Worm (Caenorhabditis elegans) whole organism, L1 larva: ENCODE data around the gene T22D1.3.
A peak's percentile ranks its signal among the peaks of the same experiment; 100 is the strongest.

Experiments
- C16A3.4 ChIP-seq: fragments of 150-350 bp; optimal IDR thresholded peaks from 2 replicates; lab custom pipeline; 2014; ENCODE audit warnings: missing biosample characterization, missing genetic modification characterization
- C34B4.2 ChIP-seq: sonication (generic microtip); optimal IDR thresholded peaks from 2 replicates; lab custom pipeline; 2017; ENCODE audit warnings: mild to moderate bottlenecking, missing genetic modification characterization, missing compliant biosample characterization
- aha-1 ChIP-seq: fragments of 150-350 bp; optimal IDR thresholded peaks from 2 replicates; lab custom pipeline; 2014; ENCODE audit warnings: missing biosample characterization, missing genetic modification characterization
- ceh-8 ChIP-seq: fragments of 200-800 bp; sonication (Bioruptor generic); optimal IDR thresholded peaks from 2 replicates; lab custom pipeline; 2018; ENCODE audit warnings: mild to moderate bottlenecking, missing genetic modification characterization, moderate library complexity, missing compliant biosample characterization
- ceh-82 ChIP-seq, 3 experiments: fragments of 150-350 bp in 1 of 3; sonication (generic microtip) in 2 of 3; optimal IDR thresholded peaks; 2 replicates each; lab custom pipeline; 2014 to 2017; ENCODE audit warnings: missing biosample characterization in 3 of 3, missing genetic modification characterization in 3 of 3
- ces-1 ChIP-seq: fragments of 150-350 bp; optimal IDR thresholded peaks from 2 replicates; lab custom pipeline; 2014; ENCODE audit warnings: missing biosample characterization, missing genetic modification reagents, missing genetic modification characterization
- dsc-1 ChIP-seq: sonication (generic microtip); optimal IDR thresholded peaks from 2 replicates; lab custom pipeline; 2016; ENCODE audit warnings: mild to moderate bottlenecking, missing genetic modification characterization, missing compliant biosample characterization
- efl-1 ChIP-seq, 4 experiments: fragments of 150-350 bp; optimal IDR thresholded peaks in 3 of 4; peaks in 1 of 4; 1 replicate in 1 of 4; 2 replicates in 3 of 4; lab custom pipeline; 2014; ENCODE audit warnings: missing biosample characterization in 2 of 4, missing genetic modification characterization in 2 of 4, missing genetic modification reagents in 2 of 4
- ets-5 ChIP-seq: fragments of 200-800 bp; sonication (Bioruptor generic); IDR thresholded peaks from 2 replicates; pipeline ENCODE4 v1.3.6; 2022; ENCODE audit warnings: missing genetic modification characterization, missing compliant biosample characterization
- fkh-10 ChIP-seq: sonication (generic microtip); optimal IDR thresholded peaks from 2 replicates; lab custom pipeline; 2017; ENCODE audit warnings: missing biosample characterization, missing genetic modification reagents, missing genetic modification characterization
- fkh-8 ChIP-seq: sonication (generic microtip); optimal IDR thresholded peaks from 2 replicates; lab custom pipeline; 2016; ENCODE audit warnings: mild to moderate bottlenecking, missing genetic modification characterization, missing compliant biosample characterization
- lin-13 ChIP-seq: fragments of 150-350 bp; optimal IDR thresholded peaks from 2 replicates; lab custom pipeline; 2014; ENCODE audit warnings: missing biosample characterization, missing genetic modification reagents, missing genetic modification characterization
- lin-14 ChIP-seq: fragments of 200-800 bp; sonication (Bioruptor generic); optimal IDR thresholded peaks from 2 replicates; lab custom pipeline; 2018; ENCODE audit warnings: mild to moderate bottlenecking, missing genetic modification characterization, moderate library complexity, missing compliant biosample characterization
- lsy-2 ChIP-seq, 2 experiments: fragments of 150-350 bp; optimal IDR thresholded peaks; 2 replicates each; lab custom pipeline; 2014; ENCODE audit warnings: missing biosample characterization in 2 of 2, missing genetic modification characterization in 2 of 2
- mab-9 ChIP-seq: fragments of 200-800 bp; sonication (Bioruptor generic); IDR thresholded peaks from 2 replicates; pipeline ENCODE4 v1.3.6; 2022; ENCODE audit warnings: missing genetic modification reagents, missing genetic modification characterization, missing compliant biosample characterization
- mep-1 ChIP-seq: fragments of 150-350 bp; optimal IDR thresholded peaks from 2 replicates; lab custom pipeline; 2014; ENCODE audit warnings: missing biosample characterization, missing genetic modification characterization
- nhr-19 ChIP-seq: fragments of 200-800 bp; sonication (Bioruptor generic); conservative IDR thresholded peaks from 2 replicates; pipeline ENCODE4 v1.3.6; 2022; ENCODE audit warnings: missing genetic modification characterization, missing compliant biosample characterization
- nhr-237 ChIP-seq: fragments of 150-350 bp; optimal IDR thresholded peaks from 2 replicates; lab custom pipeline; 2014; ENCODE audit warnings: missing biosample characterization, missing genetic modification characterization
- nhr-47 ChIP-seq: sonication (generic microtip); optimal IDR thresholded peaks from 2 replicates; lab custom pipeline; 2016; ENCODE audit warnings: mild to moderate bottlenecking, missing genetic modification characterization, moderate library complexity, missing compliant biosample characterization
- nhr-71 ChIP-seq: sonication (generic microtip); optimal IDR thresholded peaks from 2 replicates; lab custom pipeline; 2016; ENCODE audit warnings: mild to moderate bottlenecking, missing genetic modification characterization, moderate library complexity, missing compliant biosample characterization
- nhr-90 ChIP-seq: sonication (generic microtip); optimal IDR thresholded peaks from 2 replicates; lab custom pipeline; 2016; ENCODE audit warnings: mild to moderate bottlenecking, missing genetic modification characterization, missing compliant biosample characterization; ENCODE audit not compliant: poor library complexity
- pag-3 ChIP-seq: sonication (generic microtip); optimal IDR thresholded peaks from 2 replicates; lab custom pipeline; 2017; ENCODE audit warnings: missing genetic modification characterization, mild to moderate bottlenecking, missing compliant biosample characterization, antibody characterized with exemption, borderline replicate concordance; ENCODE audit not compliant: insufficient read depth
- snu-23 ChIP-seq: sonication (generic microtip); optimal IDR thresholded peaks from 2 replicates; lab custom pipeline; 2016; ENCODE audit warnings: missing genetic modification characterization, missing compliant biosample characterization
- sox-4 ChIP-seq: sonication (generic microtip); optimal IDR thresholded peaks from 2 replicates; lab custom pipeline; 2016; ENCODE audit warnings: missing genetic modification characterization, missing compliant biosample characterization
- sptf-1 ChIP-seq: fragments of 150-350 bp; optimal IDR thresholded peaks from 2 replicates; lab custom pipeline; 2014; ENCODE audit warnings: missing biosample characterization, missing genetic modification characterization
- swsn-7 ChIP-seq: sonication (generic microtip); optimal IDR thresholded peaks from 2 replicates; lab custom pipeline; 2016; ENCODE audit warnings: missing genetic modification characterization, missing compliant biosample characterization
- tbx-2 ChIP-seq: sonication (generic microtip); optimal IDR thresholded peaks from 2 replicates; lab custom pipeline; 2016; ENCODE audit warnings: missing genetic modification characterization, missing compliant biosample characterization
- unc-130 ChIP-seq: fragments of 150-350 bp; optimal IDR thresholded peaks from 2 replicates; lab custom pipeline; 2017; ENCODE audit warnings: missing biosample characterization, missing genetic modification characterization, inconsistent platforms
- unc-30 ChIP-seq: sonication (generic microtip); optimal IDR thresholded peaks from 2 replicates; lab custom pipeline; 2017; ENCODE audit warnings: missing biosample characterization, missing genetic modification characterization
- unc-86 ChIP-seq: sonication (generic microtip); optimal IDR thresholded peaks from 2 replicates; lab custom pipeline; 2016; ENCODE audit warnings: missing genetic modification characterization, missing compliant biosample characterization
- xbp-1 ChIP-seq: sonication (generic microtip); optimal IDR thresholded peaks from 2 replicates; lab custom pipeline; 2016; ENCODE audit warnings: missing genetic modification characterization, missing compliant biosample characterization
- zag-1 ChIP-seq: fragments of 150-350 bp; optimal IDR thresholded peaks from 2 replicates; lab custom pipeline; 2014; ENCODE audit warnings: missing biosample characterization, missing genetic modification characterization
- zip-4 ChIP-seq: fragments of 200-800 bp; sonication (Bioruptor generic); optimal IDR thresholded peaks from 2 replicates; lab custom pipeline; 2018; ENCODE audit warnings: mild to moderate bottlenecking, missing genetic modification characterization, moderate library complexity, missing compliant biosample characterization
- ztf-11 ChIP-seq, 2 experiments: sonication (generic microtip); optimal IDR thresholded peaks; 2 replicates each; lab custom pipeline; 2016 to 2017; ENCODE audit warnings: missing genetic modification characterization in 2 of 2, missing biosample characterization in 1 of 2, missing compliant biosample characterization in 1 of 2

The T22D1.3 gene

DNA sequence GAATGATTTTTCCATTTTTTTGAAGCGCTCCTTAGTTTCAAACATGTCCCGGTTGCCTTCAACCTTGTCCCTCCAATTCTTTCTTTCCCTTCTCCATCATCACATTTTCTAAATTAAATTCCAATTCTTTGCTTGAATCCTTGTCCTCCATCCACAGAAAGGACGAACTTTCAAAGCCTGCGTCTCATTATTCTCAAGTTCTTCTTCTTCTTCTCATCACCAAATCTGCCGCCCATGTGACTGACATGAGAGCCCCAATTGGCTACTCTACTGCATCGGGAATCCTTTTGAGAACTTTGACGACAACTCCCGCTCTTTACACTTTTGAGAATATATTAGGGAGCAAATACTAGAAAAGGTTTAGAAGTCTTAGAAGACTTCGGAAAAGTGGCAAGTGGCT lies 43.3 kb downstream of the T22D1.3 start:
- peak; percentile 46 for TF ChIP-seq ces-1 (GFP tag; lab: Kevin White, UChicago)
- TF ChIP-seq swsn-7, result peak; percentile 10
- no peak for TF ChIP-seq efl-1 (optimal IDR thresholded peaks at IDR 0.05; lab: Kevin White, UChicago)
- no peak for TF ChIP-seq efl-1 (GFP tag; optimal IDR thresholded peaks at IDR 0.05 in 1 of 2; lab: Kevin White, UChicago)
- TF ChIP-seq ceh-8 (GFP tag; lab: Kevin White, UChicago), result no peak
- TF ChIP-seq zip-4 (GFP tag; lab: Kevin White, UChicago), result no peak
- peak; percentile 8 for TF ChIP-seq mep-1
- peak; percentile 56 for TF ChIP-seq unc-86 (tag; lab: Kevin White, UChicago)
- TF ChIP-seq fkh-8, result peak; percentile 20
- peak; percentile 39 for TF ChIP-seq nhr-71 (tag; lab: Kevin White, UChicago)
- peak; percentile 19 for TF ChIP-seq nhr-47 (tag; lab: Kevin White, UChicago)
- TF ChIP-seq tbx-2 (tag; lab: Kevin White, UChicago), result peak; percentile 15
- TF ChIP-seq xbp-1, result no peak
- peak; percentile 23 for TF ChIP-seq dsc-1 (tag; lab: Kevin White, UChicago)
- TF ChIP-seq nhr-19 (GFP tag; lab: Robert Waterston, UW), result no peak
- TF ChIP-seq lin-14 (GFP tag; lab: Kevin White, UChicago), result peak; percentile 85
- peak in 1 of 2 experiments; percentile 29 for TF ChIP-seq lsy-2 (tag; optimal IDR thresholded peaks at IDR 0.05; lab: Kevin White, UChicago)
- no peak for TF ChIP-seq aha-1 (tag; lab: Kevin White, UChicago)
- TF ChIP-seq fkh-10 (GFP tag; lab: Kevin White, UChicago), result peak; percentile 76

DNA sequence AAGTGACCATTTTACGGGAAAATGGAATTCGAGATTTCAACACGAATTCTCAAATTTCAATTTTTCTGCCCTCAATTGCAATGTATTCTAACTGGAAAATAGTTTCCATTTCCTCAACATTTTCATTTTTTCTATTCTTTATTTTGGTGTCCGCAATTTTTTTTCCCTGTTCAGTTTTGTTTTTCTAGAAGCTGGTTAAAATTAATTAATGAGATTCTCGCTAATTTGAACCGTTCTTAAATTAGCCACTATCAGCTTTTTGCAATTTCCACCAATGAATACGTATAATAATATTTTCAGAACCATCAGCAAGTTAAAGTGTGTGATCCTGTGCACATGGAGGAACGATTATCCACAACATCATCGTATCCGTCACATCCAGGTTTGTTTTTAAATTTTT lies 44.0 kb downstream of the T22D1.3 start, which contains the start of gene jnk-1:
TSS of gene jnk-1 (plus strand) at position 301 of the 400 bp plus-strand sequence.
- no peak for TF ChIP-seq tbx-2 (tag; lab: Kevin White, UChicago)
- TF ChIP-seq C34B4.2 (tag; lab: Kevin White, UChicago), result no peak
- TF ChIP-seq zag-1, result no peak
- no peak for TF ChIP-seq ztf-11 (tag; optimal IDR thresholded peaks at IDR 0.05; lab: Kevin White, UChicago)
- no peak for TF ChIP-seq unc-130 (tag; lab: Kevin White, UChicago)
- no peak for TF ChIP-seq aha-1 (tag; lab: Kevin White, UChicago)
- TF ChIP-seq nhr-90 (tag; lab: Kevin White, UChicago), result no peak
- no peak for TF ChIP-seq sptf-1
- TF ChIP-seq unc-86 (tag; lab: Kevin White, UChicago), result no peak
- TF ChIP-seq, all 84 proteins: peak for 0

DNA sequence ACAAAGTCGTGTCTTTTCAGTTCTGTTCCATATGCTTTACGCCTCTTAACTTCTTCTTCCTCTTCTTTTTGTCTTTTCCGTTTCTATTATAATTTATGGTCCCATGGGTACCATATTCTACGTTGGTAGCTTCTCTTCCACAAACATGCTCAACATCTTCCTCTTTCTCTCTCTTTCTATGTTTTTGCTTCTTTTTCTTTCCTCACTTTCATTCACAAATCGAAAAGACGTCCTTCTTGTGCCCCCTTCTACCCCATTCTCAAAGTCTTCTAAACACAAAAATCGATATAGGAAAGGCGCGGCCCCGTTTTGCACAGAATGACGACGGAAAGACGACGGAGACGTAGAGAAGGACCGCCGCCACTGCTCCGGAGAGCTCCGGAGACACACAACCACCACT lies 45.4 kb downstream of the T22D1.3 start:
- TF ChIP-seq unc-30 (tag; lab: Kevin White, UChicago) (no peak), lin-13 (GFP tag; lab: Kevin White, UChicago) (no peak), nhr-237 (tag; lab: Kevin White, UChicago) (no peak), pag-3 (tag; lab: Kevin White, UChicago) (no peak), swsn-7 (peak; percentile 14), ets-5 (GFP tag; lab: Robert Waterston, UW) (no peak), lsy-2 (tag; optimal IDR thresholded peaks at IDR 0.05; lab: Kevin White, UChicago) (peak in 1 of 2 experiments; percentile 18), ceh-8 (GFP tag; lab: Kevin White, UChicago) (no peak), sox-4 (tag; lab: Kevin White, UChicago) (no peak), C16A3.4 (tag; lab: Kevin White, UChicago) (no peak), fkh-10 (GFP tag; lab: Kevin White, UChicago) (peak; percentile 1), tbx-2 (tag; lab: Kevin White, UChicago) (no peak), fkh-8 (peak; percentile 32), mab-9 (GFP tag; lab: Robert Waterston, UW) (0 out of 2 replicates have a peak, but pooled peaks have one; percentile 46), nhr-71 (tag; lab: Kevin White, UChicago) (peak; percentile 26), efl-1 (optimal IDR thresholded peaks at IDR 0.05; lab: Kevin White, UChicago) (no peak), efl-1 (GFP tag; optimal IDR thresholded peaks at IDR 0.05 in 1 of 2; lab: Kevin White, UChicago) (no peak), ceh-82 (tag; optimal IDR thresholded peaks at IDR 0.05; lab: Kevin White, UChicago) (peak in 1 of 3 experiments; percentile 22), snu-23 (GFP tag; lab: Kevin White, UChicago) (peak; percentile 3), lin-14 (GFP tag; lab: Kevin White, UChicago) (peak; percentile 80)
